Worm (Caenorhabditis elegans) whole organism, late embryonic: ENCODE data around the gene C50F4.12.

Experiments used
- C08G9.2 ChIP-seq: sonication (generic microtip); optimal IDR thresholded peaks from 2 replicates; lab custom pipeline; 2016; ENCODE audit warnings: mild to moderate bottlenecking, missing genetic modification characterization, moderate library complexity, missing compliant biosample characterization
- C38D4.7 ChIP-seq: fragments of 200-800 bp; sonication (Bioruptor generic); optimal IDR thresholded peaks from 2 replicates; lab custom pipeline; 2018; ENCODE audit warnings: mild to moderate bottlenecking, missing genetic modification characterization, moderate library complexity, missing compliant biosample characterization
- F13H6.1 ChIP-seq: sonication (generic microtip); optimal IDR thresholded peaks from 2 replicates; lab custom pipeline; 2016; ENCODE audit warnings: missing genetic modification characterization, missing compliant biosample characterization
- ahr-1 ChIP-seq: sonication (generic microtip); optimal IDR thresholded peaks from 2 replicates; lab custom pipeline; 2016; ENCODE audit warnings: missing genetic modification characterization, missing compliant biosample characterization
- ceh-14 ChIP-seq: sonication (generic microtip); optimal IDR thresholded peaks from 2 replicates; lab custom pipeline; 2016; ENCODE audit warnings: missing genotype, missing genetic modification characterization, missing compliant biosample characterization
- ceh-18 ChIP-seq: sonication (generic microtip); optimal IDR thresholded peaks from 2 replicates; lab custom pipeline; 2016; ENCODE audit warnings: missing genetic modification characterization, missing compliant biosample characterization
- ceh-19 ChIP-seq: fragments of 200-800 bp; sonication (Bioruptor generic); optimal IDR thresholded peaks from 2 replicates; lab custom pipeline; 2018; ENCODE audit warnings: mild to moderate bottlenecking, missing genetic modification characterization, missing compliant biosample characterization
- ceh-22 ChIP-seq: sonication (generic microtip); optimal IDR thresholded peaks from 2 replicates; lab custom pipeline; 2017; ENCODE audit warnings: missing biosample characterization, missing genetic modification characterization
- ceh-30 ChIP-seq: fragments of 150-350 bp; optimal IDR thresholded peaks from 2 replicates; lab custom pipeline; 2014; ENCODE audit warnings: missing biosample characterization, missing genetic modification characterization
- ceh-31 ChIP-seq: sonication (generic microtip); optimal IDR thresholded peaks from 2 replicates; lab custom pipeline; 2016; ENCODE audit warnings: missing genetic modification characterization, missing compliant biosample characterization
- ceh-34 ChIP-seq: sonication (generic microtip); optimal IDR thresholded peaks from 2 replicates; lab custom pipeline; 2016; ENCODE audit warnings: mild to moderate bottlenecking, missing genetic modification characterization, missing compliant biosample characterization
- ceh-48 ChIP-seq: sonication (generic microtip); optimal IDR thresholded peaks from 2 replicates; lab custom pipeline; 2016; ENCODE audit warnings: missing genetic modification characterization, inconsistent platforms, missing compliant biosample characterization
- ceh-6 ChIP-seq: fragments of 200-800 bp; sonication (Bioruptor generic); optimal IDR thresholded peaks from 2 replicates; lab custom pipeline; 2018; ENCODE audit warnings: mild to moderate bottlenecking, missing genetic modification characterization, missing compliant biosample characterization
- ceh-9 ChIP-seq: sonication (generic microtip); optimal IDR thresholded peaks from 2 replicates; lab custom pipeline; 2016; ENCODE audit warnings: mild to moderate bottlenecking, missing genetic modification characterization, inconsistent platforms, missing compliant biosample characterization
- che-1 ChIP-seq: sonication (generic microtip); optimal IDR thresholded peaks from 2 replicates; lab custom pipeline; 2016; ENCODE audit warnings: mild to moderate bottlenecking, missing genetic modification characterization, missing compliant biosample characterization
- dmd-4 ChIP-seq: sonication (generic microtip); optimal IDR thresholded peaks from 2 replicates; lab custom pipeline; 2016; ENCODE audit warnings: borderline replicate concordance, missing genetic modification characterization, missing compliant biosample characterization
- dve-1 ChIP-seq: sonication (generic microtip); optimal IDR thresholded peaks from 2 replicates; lab custom pipeline; 2017; ENCODE audit warnings: antibody characterized with exemption, mild to moderate bottlenecking, missing genetic modification characterization, missing compliant biosample characterization
- elt-2 ChIP-seq: sonication (generic microtip); optimal IDR thresholded peaks from 2 replicates; lab custom pipeline; 2016; ENCODE audit warnings: missing genetic modification reagents, missing genetic modification characterization, missing compliant biosample characterization
- ets-4 ChIP-seq: sonication (generic microtip); optimal IDR thresholded peaks from 2 replicates; lab custom pipeline; 2016; ENCODE audit warnings: missing genetic modification characterization, missing compliant biosample characterization
- eyg-1 ChIP-seq: sonication (generic microtip); optimal IDR thresholded peaks from 2 replicates; lab custom pipeline; 2016; ENCODE audit warnings: missing genotype, missing genetic modification characterization, missing compliant biosample characterization
- fax-1 ChIP-seq: sonication (generic microtip); optimal IDR thresholded peaks from 2 replicates; lab custom pipeline; 2016; ENCODE audit warnings: missing genotype, missing genetic modification characterization, missing compliant biosample characterization
- fkh-10 ChIP-seq: fragments of 150-350 bp; optimal IDR thresholded peaks from 2 replicates; lab custom pipeline; 2014; ENCODE audit warnings: missing biosample characterization, missing genetic modification reagents, missing genetic modification characterization
- fkh-6 ChIP-seq: sonication (generic microtip); optimal IDR thresholded peaks from 2 replicates; lab custom pipeline; 2016; ENCODE audit warnings: missing genetic modification characterization, missing compliant biosample characterization
- hlh-13 ChIP-seq: fragments of 200-800 bp; sonication (Bioruptor generic); optimal IDR thresholded peaks from 2 replicates; lab custom pipeline; 2018; ENCODE audit warnings: mild to moderate bottlenecking, missing genetic modification characterization, missing compliant biosample characterization
- hlh-6 ChIP-seq: sonication (generic microtip); optimal IDR thresholded peaks from 2 replicates; lab custom pipeline; 2016; ENCODE audit warnings: missing genotype, missing genetic modification characterization, missing compliant biosample characterization
- lin-11 ChIP-seq: fragments of 200-800 bp; sonication (Bioruptor generic); optimal IDR thresholded peaks from 2 replicates; lab custom pipeline; 2018; ENCODE audit warnings: mild to moderate bottlenecking, missing genetic modification characterization, missing compliant biosample characterization
- madf-2 ChIP-seq: sonication (generic microtip); optimal IDR thresholded peaks from 2 replicates; lab custom pipeline; 2017; ENCODE audit warnings: missing genetic modification characterization, missing compliant biosample characterization
- nfya-1 ChIP-seq: sonication (generic microtip); optimal IDR thresholded peaks from 2 replicates; lab custom pipeline; 2017; ENCODE audit warnings: missing genetic modification characterization, mild to moderate bottlenecking, missing compliant biosample characterization, antibody characterized with exemption, moderate library complexity
- nhr-11 ChIP-seq: fragments of 150-350 bp; optimal IDR thresholded peaks from 2 replicates; lab custom pipeline; 2014; ENCODE audit warnings: missing biosample characterization, missing genetic modification characterization
- nhr-232 ChIP-seq: sonication (generic microtip); optimal IDR thresholded peaks from 2 replicates; lab custom pipeline; 2016; ENCODE audit warnings: missing genetic modification characterization, missing compliant biosample characterization
- npax-4 ChIP-seq: sonication (generic microtip); optimal IDR thresholded peaks from 2 replicates; lab custom pipeline; 2016; ENCODE audit warnings: missing genetic modification characterization, missing compliant biosample characterization
- pax-1 ChIP-seq: fragments of 150-350 bp; optimal IDR thresholded peaks from 2 replicates; lab custom pipeline; 2014; ENCODE audit warnings: missing biosample characterization, missing genetic modification characterization
- pha-2 ChIP-seq: sonication (generic microtip); optimal IDR thresholded peaks from 2 replicates; lab custom pipeline; 2017; ENCODE audit warnings: mild to moderate bottlenecking, missing genetic modification characterization, missing compliant biosample characterization
- pha-4 ChIP-seq: fragments of 150-350 bp; optimal IDR thresholded peaks from 2 replicates; lab custom pipeline; 2018; ENCODE audit warnings: missing biosample characterization, missing genetic modification reagents, missing genetic modification characterization
- pqm-1 ChIP-seq: sonication (generic microtip); optimal IDR thresholded peaks from 2 replicates; lab custom pipeline; 2016; ENCODE audit warnings: missing genetic modification characterization, missing compliant biosample characterization
- ref-2 ChIP-seq: sonication (generic microtip); optimal IDR thresholded peaks from 2 replicates; lab custom pipeline; 2016; ENCODE audit warnings: missing genetic modification characterization, missing compliant biosample characterization
- rnt-1 ChIP-seq: sonication (generic microtip); optimal IDR thresholded peaks from 2 replicates; lab custom pipeline; 2016; ENCODE audit warnings: missing genetic modification characterization, missing compliant biosample characterization
- syd-9 ChIP-seq: sonication (generic microtip); optimal IDR thresholded peaks from 2 replicates; lab custom pipeline; 2016; ENCODE audit warnings: mild to moderate bottlenecking, missing genetic modification characterization, moderate library complexity, missing compliant biosample characterization
- tbx-2 ChIP-seq: sonication (generic microtip); optimal IDR thresholded peaks from 2 replicates; lab custom pipeline; 2016; ENCODE audit warnings: missing genetic modification characterization, missing compliant biosample characterization
- tbx-7 ChIP-seq: sonication (generic microtip); optimal IDR thresholded peaks from 2 replicates; lab custom pipeline; 2016; ENCODE audit warnings: missing genotype, missing genetic modification characterization, missing compliant biosample characterization
- ttx-3 ChIP-seq: sonication (generic microtip); optimal IDR thresholded peaks from 2 replicates; lab custom pipeline; 2016; ENCODE audit warnings: missing genetic modification reagents, missing genetic modification characterization, missing compliant biosample characterization
- unc-3 ChIP-seq, 2 experiments: fragments of 200-800 bp in 1 of 2; sonication (Bioruptor generic) in 1 of 2; sonication (generic microtip) in 1 of 2; conservative IDR thresholded peaks in 1 of 2; optimal IDR thresholded peaks in 1 of 2; 2 replicates each; pipeline versions ENCODE4 v1.3.6 to Lab custom; 2016 to 2022; ENCODE audit warnings: missing compliant biosample characterization in 2 of 2, missing genetic modification characterization in 2 of 2, missing genetic modification reagents in 1 of 2
- unc-42 ChIP-seq: sonication (generic microtip); optimal IDR thresholded peaks from 2 replicates; lab custom pipeline; 2016; ENCODE audit warnings: missing genotype, missing genetic modification characterization, missing compliant biosample characterization
- unc-55 ChIP-seq: sonication (generic microtip); optimal IDR thresholded peaks from 2 replicates; lab custom pipeline; 2017; ENCODE audit warnings: missing biosample characterization, missing genetic modification reagents, missing genetic modification characterization
- unc-86 ChIP-seq: sonication (generic microtip); optimal IDR thresholded peaks from 2 replicates; lab custom pipeline; 2016; ENCODE audit warnings: missing genetic modification characterization, missing compliant biosample characterization
- ztf-16 ChIP-seq: sonication (generic microtip); optimal IDR thresholded peaks from 2 replicates; lab custom pipeline; 2017; ENCODE audit warnings: missing genetic modification characterization, missing compliant biosample characterization

C50F4.12 gene

DNA sequence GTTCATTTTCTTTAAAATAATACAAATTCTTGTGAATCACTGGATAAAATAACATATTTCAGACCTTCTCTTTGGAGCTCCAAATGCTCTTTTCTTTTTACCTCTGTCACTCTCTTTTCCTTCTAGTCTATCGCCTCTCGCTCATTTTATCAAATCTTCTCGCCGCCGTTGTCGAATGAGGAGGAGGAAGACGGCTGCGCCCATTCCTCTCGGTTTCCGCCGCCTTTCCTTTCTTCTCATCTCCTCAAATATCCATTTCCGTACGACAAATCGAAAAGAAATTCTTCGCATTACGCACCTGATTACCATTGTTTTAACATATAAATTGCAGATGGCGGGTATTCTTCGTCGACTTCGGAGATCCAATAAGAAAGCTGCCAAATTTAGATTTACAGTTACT, 10.8 kb upstream of the C50F4.12 start, which contains the start of gene ehbp-1:
TSS of gene ehbp-1 (plus strand) at position 332 of the 400 bp plus-strand sequence.
- no peak for TF ChIP-seq lin-11 (tag; lab: Kevin White, UChicago)
- TF ChIP-seq ceh-31, result peak; percentile 22
- no peak for TF ChIP-seq ahr-1 (tag; lab: Kevin White, UChicago)
- TF ChIP-seq nfya-1 (tag; lab: Kevin White, UChicago), result no peak
- TF ChIP-seq fkh-6 (tag; lab: Kevin White, UChicago), result no peak
- TF ChIP-seq unc-3 (GFP tag; conservative IDR thresholded peaks at IDR 0.05; lab: Robert Waterston, UW), result no peak
- no peak for TF ChIP-seq unc-3 (tag; optimal IDR thresholded peaks at IDR 0.05; lab: Kevin White, UChicago)
- peak; percentile 88 for TF ChIP-seq unc-42 (tag; lab: Kevin White, UChicago)
- no peak for TF ChIP-seq ceh-14 (tag; lab: Kevin White, UChicago)
- TF ChIP-seq dve-1 (tag; lab: Kevin White, UChicago), result no peak
- TF ChIP-seq tbx-2 (tag; lab: Kevin White, UChicago), result no peak
- no peak for TF ChIP-seq ceh-30
- no peak for TF ChIP-seq hlh-13 (GFP tag; lab: Kevin White, UChicago)

DNA sequence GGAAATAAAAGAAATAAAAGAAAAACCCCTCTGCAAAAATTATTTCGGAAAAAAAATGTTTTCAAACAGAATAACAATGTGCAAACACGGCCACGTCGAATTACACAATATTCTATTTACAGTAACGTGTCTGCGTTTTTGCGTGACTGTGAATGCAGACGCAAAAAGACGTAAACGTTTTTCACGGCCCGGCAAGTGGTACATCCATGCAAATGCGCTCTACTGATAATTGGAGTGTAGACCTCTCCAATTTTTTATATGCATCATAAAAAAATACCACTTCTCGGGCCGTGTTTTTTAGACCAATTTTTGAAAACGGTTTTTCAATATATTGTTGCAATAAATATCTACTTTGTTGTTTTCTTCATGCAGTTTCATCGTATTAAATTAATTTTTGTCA, 9.9 kb upstream of the C50F4.12 start, which contains the start of gene nstp-10:
TSS of gene nstp-10 (minus strand) at position 378 of the 400 bp plus-strand sequence.
- peak; percentile 43 for TF ChIP-seq ceh-31
- TF ChIP-seq pha-2 (tag; lab: Kevin White, UChicago), result no peak

DNA sequence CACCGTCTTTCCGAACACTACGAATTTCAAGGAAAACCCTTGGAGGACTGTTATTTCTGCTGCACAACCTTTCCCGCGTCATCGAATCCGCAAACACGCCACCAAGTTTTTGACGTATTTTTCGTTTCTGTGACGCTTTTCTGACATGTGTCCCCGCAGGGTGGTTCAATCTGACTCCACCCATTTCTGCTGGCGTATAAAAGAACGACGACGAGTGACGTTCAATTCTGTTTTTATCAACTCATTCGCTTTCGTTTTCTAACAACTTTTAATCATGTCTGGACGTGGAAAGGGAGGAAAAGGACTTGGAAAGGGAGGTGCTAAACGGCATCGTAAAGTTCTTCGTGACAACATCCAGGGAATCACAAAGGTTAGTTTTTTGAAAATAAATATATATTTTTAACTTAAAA, 7.3 kb upstream of the C50F4.12 start, which contains the start of gene his-37:
TSS of gene his-37 (plus strand) at position 246 of the 410 bp plus-strand sequence.
- TF ChIP-seq nhr-11 (tag; lab: Kevin White, UChicago) (peak; percentile 85), pha-2 (tag; lab: Kevin White, UChicago) (peak; percentile 12), pha-4 (no peak), rnt-1 (tag; lab: Kevin White, UChicago) (peak; percentile 93), dmd-4 (tag; lab: Kevin White, UChicago) (peak; percentile 11), unc-42 (tag; lab: Kevin White, UChicago) (peak; percentile 86), ceh-18 (tag; lab: Kevin White, UChicago) (peak; percentile 96), hlh-13 (GFP tag; lab: Kevin White, UChicago) (no peak), ceh-34 (peak; percentile 67), eyg-1 (tag; lab: Kevin White, UChicago) (no peak), fkh-10 (GFP tag; lab: Kevin White, UChicago) (peak; percentile 50), ceh-48 (tag; lab: Kevin White, UChicago) (peak; percentile 43), unc-86 (peak; percentile 60), ceh-9 (no peak), syd-9 (tag; lab: Kevin White, UChicago) (peak; percentile 57), C38D4.7 (GFP tag; lab: Kevin White, UChicago) (no peak), pqm-1 (tag; lab: Kevin White, UChicago) (peak; percentile 76), pax-1 (tag; lab: Kevin White, UChicago) (peak; percentile 79), ceh-30 (peak; percentile 45), ttx-3 (tag; lab: Kevin White, UChicago) (peak; percentile 38), lin-11 (tag; lab: Kevin White, UChicago) (no peak), ztf-16 (tag; lab: Kevin White, UChicago) (peak; percentile 72), ceh-22 (tag; lab: Kevin White, UChicago) (no peak), ceh-19 (GFP tag; lab: Kevin White, UChicago) (no peak), ets-4 (tag; lab: Kevin White, UChicago) (peak; percentile 86), madf-2 (tag; lab: Kevin White, UChicago) (peak; percentile 74), unc-55 (peak; percentile 92), elt-2 (tag; lab: Kevin White, UChicago) (peak; percentile 83), ref-2 (tag; lab: Kevin White, UChicago) (peak; percentile 85), unc-3 (GFP tag; conservative IDR thresholded peaks at IDR 0.05; lab: Robert Waterston, UW) (no peak), unc-3 (tag; optimal IDR thresholded peaks at IDR 0.05; lab: Kevin White, UChicago) (peak; percentile 65), npax-4 (tag; lab: Kevin White, UChicago) (no peak), tbx-2 (tag; lab: Kevin White, UChicago) (peak; percentile 92), ahr-1 (tag; lab: Kevin White, UChicago) (no peak), dve-1 (tag; lab: Kevin White, UChicago) (peak; percentile 95), che-1 (tag; lab: Kevin White, UChicago) (no peak), ceh-14 (tag; lab: Kevin White, UChicago) (peak; percentile 71), tbx-7 (tag; lab: Kevin White, UChicago) (peak; percentile 25), C08G9.2 (tag; lab: Kevin White, UChicago) (peak; percentile 44), hlh-6 (no peak), nhr-232 (tag; lab: Kevin White, UChicago) (no peak), F13H6.1 (tag; lab: Kevin White, UChicago) (no peak), fax-1 (tag; lab: Kevin White, UChicago) (no peak), ceh-6 (GFP tag; lab: Kevin White, UChicago) (no peak)
